Worm (Caenorhabditis elegans): ENCODE measurements around the gene mutd-1.

DNA sequence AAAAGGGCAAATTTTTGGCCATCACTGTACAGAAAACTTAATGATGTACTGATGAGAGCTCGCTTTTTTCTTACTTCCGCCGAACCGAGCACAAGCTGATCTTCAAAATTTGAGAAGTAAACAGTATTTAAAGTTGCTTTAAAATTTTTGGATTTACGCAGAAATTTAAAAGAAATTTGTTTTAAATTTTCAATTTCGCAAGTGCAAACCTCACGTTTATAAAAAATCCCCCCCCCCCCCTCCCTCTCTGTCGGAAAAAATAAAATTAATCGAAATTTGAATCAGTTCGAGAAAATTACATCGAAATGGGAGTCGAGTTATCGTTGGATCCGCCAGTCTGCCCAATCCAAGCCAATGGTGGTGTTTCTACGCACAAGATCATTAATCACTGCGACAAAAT lies 19.5 kb upstream of the mutd-1 start, which contains the start of gene C34D4.3:
- TF ChIP-seq zfh-2 (GFP tag; conservative IDR thresholded peaks at IDR 0.05) (no peak), egl-44 (GFP tag; IDR thresholded peaks at IDR 0.05) (no peak), ccch-3 (GFP tag; optimal IDR thresholded peaks at IDR 0.05) (no peak), athp-1 (tag; optimal IDR thresholded peaks at IDR 0.05) (no peak), lir-1 (GFP tag; conservative IDR thresholded peaks at IDR 0.05) (no peak), ama-1 (optimal IDR thresholded peaks at IDR 0.05) (no peak), ama-1 (GFP tag; optimal IDR thresholded peaks at IDR 0.05) (no peak), pha-4 (tag; optimal IDR thresholded peaks at IDR 0.05) (no peak), fkh-3 (tag; optimal IDR thresholded peaks at IDR 0.05) (no peak)
